Worm (Caenorhabditis elegans) whole organism, young adult: ENCODE data around the gene pkg-2.

Source experiments
- F10E7.11 ChIP-seq: sonication (generic microtip); optimal IDR thresholded peaks from 2 replicates; lab custom pipeline; 2017; ENCODE audit warnings: mild to moderate bottlenecking, missing genetic modification characterization, moderate library complexity, missing compliant biosample characterization
- ztf-26 ChIP-seq: sonication (generic microtip); optimal IDR thresholded peaks from 2 replicates; lab custom pipeline; 2017; ENCODE audit warnings: missing genetic modification characterization, missing compliant biosample characterization

- TF ChIP-seq ztf-26 (tag; lab: Kevin White, UChicago) (no peak), F10E7.11 (no peak)
These were observed 5.4 kb downstream of the pkg-2 start for ce11 chrIV:8526050-8526449.
